Fruit fly (Drosophila melanogaster) whole organism, embryonic: ENCODE data around the gene Rab39.

Source experiments
- Adf1 ChIP-seq: fragments of 200-800 bp; sonication (Bioruptor generic); IDR thresholded peaks from 2 replicates; pipeline ENCODE4 v1.3.6; 2022; ENCODE audit warnings: missing biosample characterization, missing genetic modification characterization
- Atf3 ChIP-seq: fragments of 200-800 bp; sonication (Bioruptor generic); optimal IDR thresholded peaks from 3 replicates; lab custom pipeline; 2016; ENCODE audit warnings: missing biosample characterization, missing genetic modification characterization
- B-H1 ChIP-seq: fragments of 200-800 bp; sonication (Bioruptor generic); IDR thresholded peaks from 3 replicates; pipeline ENCODE4 v1.3.6; 2022; ENCODE audit warnings: missing biosample characterization, missing genetic modification characterization
- CG10431 ChIP-seq: fragments of 200-800 bp; sonication (Bioruptor generic); optimal IDR thresholded peaks from 3 replicates; lab custom pipeline; 2018; ENCODE audit warnings: missing biosample characterization, mild to moderate bottlenecking, missing genetic modification characterization
- CG14667 ChIP-seq: fragments of 200-800 bp; sonication (Bioruptor generic); IDR thresholded peaks from 2 replicates; pipeline ENCODE4 v1.3.6; 2022; ENCODE audit warnings: missing biosample characterization, missing genetic modification characterization
- CG14710 ChIP-seq: fragments of 200-800 bp; sonication (Bioruptor generic); optimal IDR thresholded peaks from 3 replicates; lab custom pipeline; 2019; ENCODE audit warnings: missing biosample characterization, mild to moderate bottlenecking, missing genetic modification characterization, moderate library complexity
- CG1602 ChIP-seq: fragments of 200-800 bp; sonication (Bioruptor generic); optimal IDR thresholded peaks from 3 replicates; lab custom pipeline; 2016; ENCODE audit warnings: missing biosample characterization, missing genetic modification characterization
- CG16815 ChIP-seq: fragments of 200-800 bp; sonication (Bioruptor generic); optimal IDR thresholded peaks from 3 replicates; lab custom pipeline; 2017; ENCODE audit warnings: missing biosample characterization, mild to moderate bottlenecking, missing genetic modification characterization
- CG2875 ChIP-seq: fragments of 200-800 bp; sonication (Bioruptor generic); optimal IDR thresholded peaks from 2 replicates; lab custom pipeline; 2017; ENCODE audit warnings: missing biosample characterization, mild to moderate bottlenecking, missing genetic modification characterization, missing genetic modification reagents
- CG31365 ChIP-seq: fragments of 200-800 bp; sonication (Bioruptor generic); optimal IDR thresholded peaks from 2 replicates; lab custom pipeline; 2018; ENCODE audit warnings: missing biosample characterization, mild to moderate bottlenecking, missing genetic modification characterization
- CG32532 ChIP-seq: fragments of 200-800 bp; sonication (Bioruptor generic); IDR thresholded peaks from 2 replicates; pipeline ENCODE4 v1.3.6; 2022; ENCODE audit warnings: missing biosample characterization, missing genetic modification characterization
- CG32767 ChIP-seq: fragments of 200-800 bp; sonication (Bioruptor generic); IDR thresholded peaks from 2 replicates; pipeline ENCODE4 v1.3.6; 2022; ENCODE audit warnings: missing biosample characterization, missing genetic modification characterization
- CG34376 ChIP-seq: fragments of 200-800 bp; sonication (Bioruptor generic); optimal IDR thresholded peaks from 2 replicates; lab custom pipeline; 2018; ENCODE audit warnings: missing biosample characterization, mild to moderate bottlenecking, missing genetic modification characterization
- CG3838 ChIP-seq: fragments of 200-800 bp; sonication (Bioruptor generic); optimal IDR thresholded peaks from 3 replicates; lab custom pipeline; 2016; ENCODE audit warnings: missing biosample characterization, missing genetic modification characterization
- CG4424 ChIP-seq: fragments of 200-800 bp; sonication (Bioruptor generic); optimal IDR thresholded peaks from 3 replicates; lab custom pipeline; 2016; ENCODE audit warnings: missing biosample characterization, missing genetic modification characterization
- CG6813 ChIP-seq: fragments of 200-800 bp; sonication (Bioruptor generic); optimal IDR thresholded peaks from 2 replicates; lab custom pipeline; 2017; ENCODE audit warnings: missing biosample characterization, missing genetic modification characterization, mild to moderate bottlenecking, moderate library complexity, missing genetic modification reagents
- CrebB ChIP-seq: fragments of 200-800 bp; sonication (Bioruptor generic); optimal IDR thresholded peaks from 3 replicates; lab custom pipeline; 2018; ENCODE audit warnings: missing biosample characterization, mild to moderate bottlenecking, missing genetic modification characterization
- Dad ChIP-seq: fragments of 200-800 bp; sonication (Bioruptor generic); optimal IDR thresholded peaks from 3 replicates; lab custom pipeline; 2016; ENCODE audit warnings: missing biosample characterization, missing genetic modification characterization
- Deaf1 ChIP-seq: fragments of 200-800 bp; optimal IDR thresholded peaks from 3 replicates; lab custom pipeline; 2019; ENCODE audit warnings: missing biosample characterization, mild to moderate bottlenecking, missing genetic modification characterization, moderate library complexity
- Dek ChIP-seq: fragments of 200-800 bp; sonication (Bioruptor generic); optimal IDR thresholded peaks from 3 replicates; lab custom pipeline; 2019; ENCODE audit warnings: missing biosample characterization, mild to moderate bottlenecking, missing genetic modification characterization, moderate library complexity
- Dfd ChIP-seq, 2 experiments: fragments of >200 bp; optimal IDR thresholded peaks; 2 replicates each; lab custom pipeline; 2017; ENCODE audit warnings: missing biosample characterization in 2 of 2, missing genetic modification characterization in 2 of 2
- Fer1 ChIP-seq: fragments of 200-800 bp; sonication (Bioruptor generic); optimal IDR thresholded peaks from 2 replicates; lab custom pipeline; 2017; ENCODE audit warnings: missing biosample characterization, mild to moderate bottlenecking, missing genetic modification characterization
- Gsc ChIP-seq: fragments of 200-800 bp; sonication (Bioruptor generic); IDR thresholded peaks from 2 replicates; pipeline ENCODE4 v1.3.6; 2022; ENCODE audit warnings: missing biosample characterization, missing genetic modification characterization
- H15 ChIP-seq: fragments of 200-800 bp; sonication (Bioruptor generic); IDR thresholded peaks from 3 replicates; pipeline ENCODE4 v1.3.6; 2022; ENCODE audit warnings: missing biosample characterization, missing genetic modification characterization
- HLHmδ ChIP-seq: fragments of 200-800 bp; sonication (Bioruptor generic); optimal IDR thresholded peaks from 2 replicates; lab custom pipeline; 2018; ENCODE audit warnings: missing biosample characterization, mild to moderate bottlenecking, missing genetic modification characterization, moderate library complexity
- Hmr ChIP-seq: fragments of 200-800 bp; sonication (Bioruptor generic); optimal IDR thresholded peaks from 3 replicates; lab custom pipeline; 2017; ENCODE audit warnings: mild to moderate bottlenecking, missing biosample characterization, missing genetic modification reagents, missing genetic modification characterization
- NC2β ChIP-seq: fragments of 200-800 bp; sonication (Bioruptor generic); optimal IDR thresholded peaks from 2 replicates; lab custom pipeline; 2016; ENCODE audit warnings: missing biosample characterization, missing genetic modification characterization
- Ssrp ChIP-seq: fragments of 200-800 bp; sonication (Bioruptor generic); optimal IDR thresholded peaks from 2 replicates; lab custom pipeline; 2018; ENCODE audit warnings: missing biosample characterization, mild to moderate bottlenecking, missing genetic modification characterization, moderate library complexity
- TFAM ChIP-seq: fragments of 200-800 bp; sonication (Bioruptor generic); optimal IDR thresholded peaks from 2 replicates; lab custom pipeline; 2017; ENCODE audit warnings: missing biosample characterization, missing genetic modification characterization, inconsistent platforms
- ato ChIP-seq: fragments of 200-800 bp; sonication (Bioruptor generic); IDR thresholded peaks from 2 replicates; pipeline ENCODE4 v1.3.6; 2022; ENCODE audit warnings: missing biosample characterization, missing genetic modification characterization; ENCODE audit not compliant: partially characterized antibody
- bab2 ChIP-seq: fragments of 200-800 bp; sonication (Bioruptor generic); optimal IDR thresholded peaks from 2 replicates; lab custom pipeline; 2016; ENCODE audit warnings: missing biosample characterization, missing genetic modification characterization
- bsh ChIP-seq, 2 experiments: fragments of 200-800 bp; sonication (Bioruptor generic); optimal IDR thresholded peaks; 2 replicates each; lab custom pipeline; 2017 to 2018; ENCODE audit warnings: mild to moderate bottlenecking in 2 of 2, missing biosample characterization in 2 of 2, missing genetic modification characterization in 2 of 2, moderate library complexity in 1 of 2
- cad ChIP-seq: fragments of >200 bp; optimal IDR thresholded peaks from 2 replicates; lab custom pipeline; 2017; ENCODE audit warnings: missing biosample characterization, missing genetic modification characterization
- cg ChIP-seq: fragments of 200-800 bp; sonication (Bioruptor generic); optimal IDR thresholded peaks from 3 replicates; lab custom pipeline; 2019; ENCODE audit warnings: missing biosample characterization, mild to moderate bottlenecking, missing genetic modification characterization, moderate library complexity
- en ChIP-seq: fragments of 200-800 bp; sonication (Bioruptor generic); optimal IDR thresholded peaks from 2 replicates; lab custom pipeline; 2016; ENCODE audit warnings: missing biosample characterization, missing genetic modification characterization
- fd64A ChIP-seq: fragments of 200-800 bp; sonication (Bioruptor generic); optimal IDR thresholded peaks from 3 replicates; lab custom pipeline; 2018; ENCODE audit warnings: missing biosample characterization, mild to moderate bottlenecking, missing genetic modification characterization
- fu2 ChIP-seq: fragments of 200-800 bp; sonication (Bioruptor generic); optimal IDR thresholded peaks from 2 replicates; lab custom pipeline; 2016; ENCODE audit warnings: missing biosample characterization, missing genetic modification characterization
- ind ChIP-seq: fragments of 200-800 bp; sonication (Bioruptor generic); optimal IDR thresholded peaks from 3 replicates; lab custom pipeline; 2016; ENCODE audit warnings: missing biosample characterization, missing genetic modification characterization
- inv ChIP-seq: fragments of 200-800 bp; sonication (Bioruptor generic); IDR thresholded peaks from 2 replicates; pipeline ENCODE4 v1.3.6; 2022; ENCODE audit warnings: missing biosample characterization, missing genetic modification characterization; ENCODE audit not compliant: partially characterized antibody
- klu ChIP-seq: fragments of 200-800 bp; sonication (Bioruptor generic); IDR thresholded peaks from 2 replicates; pipeline ENCODE4 v1.3.6; 2022; ENCODE audit warnings: missing biosample characterization, missing genetic modification characterization
- kni ChIP-seq: fragments of 200-800 bp; sonication (Bioruptor generic); optimal IDR thresholded peaks from 3 replicates; lab custom pipeline; 2017; ENCODE audit warnings: mild to moderate bottlenecking, missing biosample characterization, missing genetic modification reagents, missing genetic modification characterization
- nerfin-2 ChIP-seq: fragments of 200-800 bp; sonication (Bioruptor generic); IDR thresholded peaks from 2 replicates; pipeline ENCODE4 v1.3.6; 2022; ENCODE audit warnings: missing biosample characterization, missing genetic modification characterization; ENCODE audit not compliant: partially characterized antibody
- repo ChIP-seq: fragments of 200-800 bp; sonication (Bioruptor generic); optimal IDR thresholded peaks from 2 replicates; lab custom pipeline; 2016; ENCODE audit warnings: missing biosample characterization, missing genetic modification characterization
- ro ChIP-seq: fragments of 200-800 bp; sonication (Bioruptor generic); IDR thresholded peaks from 2 replicates; pipeline ENCODE4 v1.3.6; 2022; ENCODE audit warnings: missing biosample characterization, missing genetic modification characterization
- salm ChIP-seq: fragments of 200-800 bp; sonication (Bioruptor generic); optimal IDR thresholded peaks from 2 replicates; lab custom pipeline; 2018; ENCODE audit warnings: missing biosample characterization, mild to moderate bottlenecking, missing genetic modification characterization
- scrt ChIP-seq: fragments of 200-800 bp; sonication (Bioruptor generic); optimal IDR thresholded peaks from 2 replicates; lab custom pipeline; 2018; ENCODE audit warnings: missing biosample characterization, mild to moderate bottlenecking, missing genetic modification characterization, moderate library complexity
- sens ChIP-seq: fragments of 200-800 bp; sonication (Bioruptor generic); peaks from one replicate; lab custom pipeline; 2016; ENCODE audit warnings: missing biosample characterization, missing genetic modification characterization
- tgo ChIP-seq: fragments of 200-800 bp; sonication (Bioruptor generic); IDR thresholded peaks from 3 replicates; pipeline ENCODE4 v1.3.6; 2022; ENCODE audit warnings: missing biosample characterization, missing genetic modification characterization
- tin ChIP-seq: fragments of 200-800 bp; sonication (Bioruptor generic); optimal IDR thresholded peaks from 3 replicates; lab custom pipeline; 2016; ENCODE audit warnings: missing biosample characterization, missing genetic modification characterization
- tx ChIP-seq: fragments of 200-800 bp; sonication (Bioruptor generic); optimal IDR thresholded peaks from 2 replicates; lab custom pipeline; 2016; ENCODE audit warnings: missing biosample characterization, missing genetic modification characterization
- vfl ChIP-seq: fragments of 200-800 bp; sonication (Bioruptor generic); optimal IDR thresholded peaks from 2 replicates; lab custom pipeline; 2016; ENCODE audit warnings: missing biosample characterization, missing genetic modification characterization
- vvl ChIP-seq: fragments of 200-800 bp; sonication (Bioruptor generic); IDR thresholded peaks from 2 replicates; pipeline ENCODE4 v1.3.6; 2022; ENCODE audit warnings: missing biosample characterization, missing genetic modification characterization
- yki ChIP-seq: fragments of >200 bp; optimal IDR thresholded peaks from 3 replicates; lab custom pipeline; 2018

Rab39 gene

dm6 chrX:7721905-7722304, 12.8 kb upstream of the Rab39 start, which contains the start of gene Hira (continued):
- no peak for TF ChIP-seq CG32767
- TF ChIP-seq tgo (GFP tag; lab: Robert Waterston, UW) = no peak
- TF ChIP-seq CG34376 = peak; percentile 65
- TF ChIP-seq Dfd (GFP tag; optimal IDR thresholded peaks at IDR 0.05; lab: Kevin White, UChicago) = no peak
- TF ChIP-seq CG14667 (GFP tag; lab: Robert Waterston, UW) = no peak
- no peak for TF ChIP-seq NC2β (GFP tag; lab: Kevin White, UChicago)
- no peak for TF ChIP-seq Deaf1
- no peak for TF ChIP-seq klu (GFP tag; lab: Robert Waterston, UW)
- no peak for TF ChIP-seq fd64A (GFP tag; lab: Kevin White, UChicago)
- no peak for TF ChIP-seq cad (GFP tag; lab: Kevin White, UChicago)
- TF ChIP-seq CG10431 (GFP tag; lab: Kevin White, UChicago) = no peak
- peak; percentile 56 for TF ChIP-seq CG14710 (tag; lab: Kevin White, UChicago)
- TF ChIP-seq Ssrp (tag; lab: Kevin White, UChicago) = no peak
- no peak for TF ChIP-seq bab2 (GFP tag; lab: Kevin White, UChicago)
- TF ChIP-seq Dek (tag; lab: Kevin White, UChicago) = no peak
- no peak for TF ChIP-seq tin (GFP tag; lab: Kevin White, UChicago)
- no peak for TF ChIP-seq H15 (GFP tag; lab: Robert Waterston, UW)
- TF ChIP-seq nerfin-2 = peak; percentile 89
- TF ChIP-seq Adf1 (GFP tag; lab: Robert Waterston, UW) = no peak
- TF ChIP-seq cg = no peak
- TF ChIP-seq CG4424 = no peak
- no peak for TF ChIP-seq HLHmδ (GFP tag; lab: Kevin White, UChicago)
- no peak for TF ChIP-seq fu2 (GFP tag; lab: Kevin White, UChicago)
- TF ChIP-seq tx (GFP tag; lab: Kevin White, UChicago) = no peak
- no peak for TF ChIP-seq B-H1
- TF ChIP-seq sens = peak; percentile 86
- no peak for TF ChIP-seq vfl (GFP tag; lab: Kevin White, UChicago)
- peak; percentile 90 for TF ChIP-seq ato (GFP tag; lab: Robert Waterston, UW)
- no peak for TF ChIP-seq bsh (GFP tag; optimal IDR thresholded peaks at IDR 0.05; lab: Kevin White, UChicago)
- TF ChIP-seq CG16815 = no peak
- TF ChIP-seq Fer1 = peak; percentile 9
- no peak for TF ChIP-seq Hmr (GFP tag; lab: Kevin White, UChicago)
- no peak for TF ChIP-seq yki (lab: Kevin White, UChicago)
- TF ChIP-seq scrt (GFP tag; lab: Kevin White, UChicago) = no peak
- TF ChIP-seq Dad = no peak
- TF ChIP-seq TFAM (GFP tag; lab: Kevin White, UChicago) = no peak
- TF ChIP-seq CG32532 (GFP tag; lab: Robert Waterston, UW) = no peak
- TF ChIP-seq CG3838 (GFP tag; lab: Kevin White, UChicago) = no peak
- no peak for TF ChIP-seq Gsc (GFP tag; lab: Robert Waterston, UW)
- TF ChIP-seq ind (GFP tag; lab: Kevin White, UChicago) = no peak
- TF ChIP-seq CrebB (tag; lab: Kevin White, UChicago) = no peak
- no peak for TF ChIP-seq Atf3 (GFP tag; lab: Kevin White, UChicago)
- TF ChIP-seq ro (GFP tag; lab: Robert Waterston, UW) = no peak
- no peak for TF ChIP-seq en
- no peak for TF ChIP-seq CG31365 (tag; lab: Kevin White, UChicago)
- TF ChIP-seq CG2875 (GFP tag; lab: Kevin White, UChicago) = no peak
- TF ChIP-seq CG6813 (GFP tag; lab: Kevin White, UChicago) = no peak
- TF ChIP-seq repo (GFP tag; lab: Kevin White, UChicago) = no peak
- TF ChIP-seq CG1602 (GFP tag; lab: Kevin White, UChicago) = no peak
- no peak for TF ChIP-seq salm (tag; lab: Kevin White, UChicago)
- peak; percentile 70 for TF ChIP-seq inv (GFP tag; lab: Robert Waterston, UW)
- TF ChIP-seq kni (GFP tag; lab: Kevin White, UChicago) = no peak
- no peak for TF ChIP-seq vvl (GFP tag; lab: Robert Waterston, UW)
